Fruit fly (Drosophila melanogaster) ovary, adult (tissue): Measurements from ENCODE around the gene Rh2.

ENCODE experiments used
- CG17801 ChIP-seq: fragments of 200-800 bp; optimal IDR thresholded peaks from 2 replicates; lab custom pipeline; 2019; ENCODE audit warnings: missing biosample characterization, mild to moderate bottlenecking, missing genetic modification characterization, moderate library complexity; ENCODE audit not compliant: partially characterized antibody

Rh2 gene

DNA sequence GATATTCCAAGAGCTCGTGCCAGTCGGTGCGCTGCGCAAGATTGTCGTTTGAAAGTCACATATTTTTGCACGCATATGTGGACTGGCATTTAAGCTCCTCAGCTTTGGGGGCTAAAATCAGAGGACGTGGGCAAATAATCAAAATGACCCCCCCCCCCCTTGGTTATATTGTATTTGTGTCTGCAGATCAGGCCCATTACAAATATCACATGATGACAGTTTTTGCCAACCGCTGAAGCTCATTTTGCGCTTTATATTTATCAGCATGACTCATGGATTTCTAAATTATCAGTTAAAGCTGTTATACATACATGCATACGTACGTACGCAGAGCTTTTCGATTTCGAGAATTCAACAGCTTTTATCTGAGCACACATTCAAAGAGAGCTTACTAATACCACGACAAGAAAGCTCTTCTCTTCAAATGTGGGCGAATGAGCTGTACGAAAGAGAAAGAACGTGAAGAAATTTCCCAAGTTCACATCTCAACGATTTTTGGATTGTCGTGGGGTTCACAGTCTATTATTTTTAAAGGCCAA, 17.6 kb downstream of the Rh2 start:
- TF ChIP-seq CG17801 (GFP tag; lab: Kevin White, UChicago) = peak; percentile 62

DNA sequence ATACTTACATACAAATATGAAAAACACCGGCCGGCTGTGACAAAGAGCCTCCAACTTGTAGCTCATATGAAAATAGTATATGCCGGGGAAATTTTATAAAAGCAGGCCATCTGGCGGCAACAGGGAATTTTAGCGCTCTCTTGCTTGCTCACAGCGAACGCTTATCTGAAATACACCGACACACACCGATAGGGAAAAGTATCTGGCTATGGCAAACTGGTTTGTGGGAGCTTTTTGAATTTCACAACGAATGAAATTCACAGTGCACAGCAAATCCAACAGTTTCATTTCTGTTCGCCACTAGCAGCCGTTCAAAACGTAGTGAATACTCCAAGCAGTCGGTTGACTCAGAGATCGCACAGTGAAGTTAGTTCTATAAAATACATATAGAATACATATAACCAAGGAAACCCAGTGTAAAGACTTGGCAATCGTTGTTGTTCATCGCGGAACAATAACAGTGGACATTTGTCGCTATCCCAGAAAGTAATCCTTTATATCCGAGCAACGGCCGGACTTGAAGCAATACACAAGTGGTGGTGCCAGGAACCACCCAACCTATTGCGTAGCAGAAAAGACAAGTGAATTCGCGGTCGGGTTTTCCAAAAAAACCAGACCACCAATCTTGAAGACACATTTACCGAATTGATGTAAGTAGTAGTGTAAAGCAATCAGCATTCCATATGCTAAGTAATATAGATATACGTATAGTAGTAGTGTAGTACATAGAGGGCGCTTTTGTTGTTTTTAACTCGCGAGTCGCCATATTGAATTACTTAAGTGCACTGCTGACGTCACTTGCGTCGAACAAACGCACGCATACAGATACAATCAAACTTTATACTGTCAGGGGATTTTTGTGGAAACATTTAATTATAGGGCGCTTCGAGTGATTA, 19.0 kb downstream of the Rh2 start:
- TF ChIP-seq CG17801 (GFP tag; lab: Kevin White, UChicago) = peak; percentile 66

DNA sequence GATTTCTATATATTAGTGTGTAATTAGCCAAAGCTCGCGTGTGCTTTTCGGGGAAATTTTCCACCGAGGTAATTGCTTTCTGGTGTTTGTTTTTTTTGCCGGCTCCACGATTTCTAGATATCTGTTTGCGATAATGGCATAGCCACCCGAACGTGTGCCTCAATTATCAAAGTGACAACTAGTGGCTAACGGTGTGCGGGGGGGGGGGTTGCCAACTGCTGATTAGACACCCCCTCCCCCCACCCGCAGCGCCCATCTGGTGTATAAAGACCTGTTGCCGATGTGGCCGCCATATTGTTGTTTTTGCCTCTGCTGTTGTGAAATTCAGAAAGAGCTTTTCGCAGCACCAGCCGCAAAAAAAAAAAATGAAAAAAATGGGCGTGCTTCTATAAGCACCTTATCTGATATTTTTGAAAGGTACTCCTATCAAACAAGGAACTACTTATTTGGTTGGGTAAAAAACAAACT, 19.7 kb downstream of the Rh2 start:
- no peak for TF ChIP-seq CG17801 (GFP tag; lab: Kevin White, UChicago)

DNA sequence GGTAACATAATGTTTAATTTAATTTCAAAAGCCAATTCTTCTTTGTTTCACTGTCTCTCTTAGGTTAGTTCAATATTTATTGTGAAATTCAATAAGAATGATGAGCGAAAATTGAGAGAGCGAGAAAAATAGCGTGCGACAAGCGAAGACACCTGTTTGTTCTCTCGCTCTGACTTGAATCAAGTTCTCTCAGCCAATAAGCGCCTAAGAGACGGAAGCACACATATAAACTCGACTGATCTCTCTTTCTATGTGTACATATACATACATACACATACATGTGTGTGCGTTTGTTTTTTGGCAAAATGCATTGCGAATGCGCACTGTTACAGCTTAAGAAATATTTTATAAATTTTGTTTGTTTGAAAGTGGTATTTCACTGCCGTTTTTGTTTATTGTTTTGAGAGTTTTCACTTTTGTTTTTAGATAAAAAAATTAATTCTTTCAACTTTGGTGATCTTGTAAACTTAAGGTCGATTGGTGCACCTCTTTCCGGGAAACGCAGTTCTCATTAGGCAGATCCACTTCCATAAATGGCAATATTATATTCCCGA, 24.1 kb downstream of the Rh2 start:
- TF ChIP-seq CG17801 (GFP tag; lab: Kevin White, UChicago) = no peak

DNA sequence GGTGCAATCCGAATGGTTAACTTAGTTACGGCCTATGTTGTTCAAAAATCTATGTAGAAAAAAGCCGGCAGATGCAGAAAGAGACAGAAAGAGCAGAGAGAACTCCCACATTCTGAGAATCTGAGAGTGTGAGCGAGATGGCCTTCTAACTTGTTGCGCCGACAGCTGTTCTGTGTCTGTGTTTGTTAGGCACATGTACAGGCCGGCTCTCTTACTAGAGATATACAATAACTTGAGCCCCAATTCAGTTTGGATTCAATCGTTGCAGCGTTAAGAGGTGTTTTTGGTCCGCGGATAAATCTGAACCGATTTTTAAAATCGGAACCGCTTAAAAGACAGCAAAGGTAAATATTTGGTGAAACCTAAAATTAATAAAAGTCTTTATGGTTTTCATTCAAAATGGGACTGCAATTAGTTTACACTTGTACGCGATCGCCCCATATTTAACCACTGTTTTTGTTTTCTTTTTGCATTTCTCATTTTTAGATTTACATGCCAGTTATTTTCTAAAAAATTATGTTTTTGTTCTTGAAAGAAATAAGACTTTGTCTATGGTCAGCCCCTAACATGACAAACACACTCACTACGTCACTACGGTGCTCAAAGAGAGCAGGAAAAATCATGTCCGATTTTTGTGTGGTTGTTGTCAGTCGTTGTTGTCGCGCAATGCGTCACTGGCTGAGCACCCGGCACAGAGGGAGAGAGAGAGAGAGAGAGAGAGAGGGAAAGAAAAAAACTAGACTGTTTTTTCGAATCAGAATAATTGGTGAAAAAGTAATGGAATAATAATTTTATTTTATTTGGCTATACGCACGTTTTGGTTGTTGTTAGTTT, 24.8 kb downstream of the Rh2 start:
- TF ChIP-seq CG17801 (GFP tag; lab: Kevin White, UChicago) = peak; percentile 14

DNA sequence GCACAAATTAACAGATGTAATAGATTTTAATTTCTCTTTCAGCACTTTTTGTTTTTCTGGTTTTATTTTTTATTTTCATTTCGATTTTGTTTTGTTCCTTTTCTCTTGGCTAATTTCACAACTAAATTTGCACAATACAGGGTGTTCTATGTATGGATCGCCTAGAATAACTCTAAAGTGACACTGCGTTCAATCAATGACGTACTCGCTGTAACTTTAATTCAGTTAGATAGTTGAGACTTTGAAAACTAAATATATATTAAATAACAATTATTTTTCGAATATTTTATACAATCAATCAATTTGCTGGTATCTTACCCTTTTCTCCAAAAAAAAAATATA, 25.4 kb downstream of the Rh2 start:
- no peak for TF ChIP-seq CG17801 (GFP tag; lab: Kevin White, UChicago)

DNA sequence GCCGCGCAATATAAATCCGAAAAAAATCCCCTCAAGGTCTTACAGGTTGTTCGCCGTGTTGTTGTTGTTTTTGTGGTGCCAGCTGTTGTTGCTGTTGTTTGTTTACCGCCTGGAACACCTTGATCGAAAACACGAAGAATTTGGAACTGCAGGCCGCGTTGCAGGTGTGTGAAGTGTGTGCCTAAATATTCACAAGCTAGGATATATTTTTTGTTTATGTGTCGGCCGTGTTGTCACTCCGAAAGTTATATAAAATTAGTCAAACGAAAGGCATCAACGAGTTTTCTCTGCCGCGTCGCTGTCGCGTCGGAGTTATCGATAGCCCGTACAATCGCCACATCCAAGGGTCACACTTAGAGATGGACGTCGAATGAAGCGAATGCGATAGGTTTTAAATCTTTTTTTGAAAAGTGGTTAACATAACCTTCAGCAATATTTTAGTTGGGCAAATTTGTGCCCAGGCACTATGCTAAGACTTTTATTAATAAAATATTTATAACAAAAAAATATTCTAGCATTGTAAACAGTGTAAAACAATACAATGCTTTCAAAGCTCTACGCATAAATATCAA, 29.2 kb downstream of the Rh2 start, which contains the start of gene Mpc1:
Gene Mpc1 (minus strand): TSS at position 314 of the 572 bp plus-strand sequence.
- peak; percentile 40 for TF ChIP-seq CG17801 (GFP tag; lab: Kevin White, UChicago)

DNA sequence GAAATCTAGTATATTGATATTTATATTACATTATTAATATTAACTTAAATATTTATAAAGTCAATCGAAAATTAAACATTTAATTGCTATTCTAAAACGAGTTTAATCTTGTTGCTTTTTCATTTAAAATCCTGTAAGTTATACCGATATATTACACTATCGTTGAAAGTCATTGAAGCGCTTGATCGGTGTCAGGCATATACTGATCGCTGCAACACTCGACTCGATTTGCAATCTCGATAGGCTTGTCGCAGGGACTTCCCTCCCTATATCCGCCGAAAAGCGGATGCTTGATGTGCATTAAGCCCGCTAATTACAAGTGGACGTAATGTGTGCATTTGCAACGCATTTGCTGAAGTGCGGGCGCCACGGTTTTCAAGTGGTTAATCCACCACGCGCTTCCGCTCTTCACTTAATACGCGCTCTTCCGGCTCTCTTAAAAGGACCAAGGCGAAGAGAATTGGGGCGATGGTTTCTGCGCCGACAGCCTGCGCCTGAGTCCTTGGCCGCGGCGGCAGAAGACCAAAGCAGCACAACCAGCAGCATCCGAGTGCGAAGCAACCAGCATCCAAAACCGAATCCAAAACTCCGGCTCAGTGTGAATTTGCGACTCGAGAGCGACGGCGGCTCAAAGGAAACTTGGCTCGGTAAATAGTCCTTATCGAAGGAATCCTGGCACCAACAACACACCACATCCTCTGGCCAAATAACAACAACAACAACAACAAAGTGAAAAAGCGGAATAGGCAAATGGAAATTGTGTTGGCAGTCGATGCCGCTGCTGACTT, 29.9 kb downstream of the Rh2 start, which contains the start of gene CG42613:
Gene CG42613 (plus strand): TSS at position 279 of the 788 bp plus-strand sequence.
- TF ChIP-seq CG17801 (GFP tag; lab: Kevin White, UChicago) = no peak

DNA sequence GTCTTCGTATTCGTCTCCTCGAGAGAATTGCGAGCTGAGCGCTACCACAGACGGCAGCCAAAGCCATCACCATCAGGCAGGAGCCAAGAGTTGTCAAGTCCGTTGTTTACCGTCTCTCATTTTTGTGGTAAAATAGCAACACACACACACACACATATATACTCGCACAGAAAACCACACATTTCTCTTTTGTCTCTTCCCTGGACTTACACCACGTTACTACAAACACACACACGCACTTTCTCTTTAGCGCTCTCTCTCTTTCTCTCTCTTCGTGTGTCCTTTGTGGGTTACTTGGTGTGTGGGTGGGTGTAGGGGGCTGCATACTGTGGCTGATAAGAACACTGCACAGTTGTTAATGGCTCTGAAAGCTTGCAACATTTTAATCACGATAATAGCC, 32.5 kb downstream of the Rh2 start:
- no peak for TF ChIP-seq CG17801 (GFP tag; lab: Kevin White, UChicago)

DNA sequence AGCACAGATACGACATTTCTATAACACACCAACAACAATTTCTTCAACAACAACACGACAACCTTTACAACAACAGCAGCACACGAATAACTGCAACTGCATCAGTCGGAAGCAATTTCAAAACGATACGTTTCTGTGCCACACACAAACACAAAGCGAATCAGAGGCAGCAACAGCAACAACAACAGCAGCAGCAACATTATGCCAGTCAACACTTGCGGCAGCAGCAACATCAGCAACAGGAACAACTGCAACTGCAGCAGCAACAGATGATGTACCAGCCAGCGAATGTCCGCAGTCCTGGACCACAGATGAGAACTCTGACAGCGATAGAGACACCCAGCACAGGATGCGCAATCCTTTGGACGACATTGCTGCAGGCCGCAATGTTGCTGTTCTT, 48.1 kb downstream of the Rh2 start:
- TF ChIP-seq CG17801 (GFP tag; lab: Kevin White, UChicago) = no peak

DNA sequence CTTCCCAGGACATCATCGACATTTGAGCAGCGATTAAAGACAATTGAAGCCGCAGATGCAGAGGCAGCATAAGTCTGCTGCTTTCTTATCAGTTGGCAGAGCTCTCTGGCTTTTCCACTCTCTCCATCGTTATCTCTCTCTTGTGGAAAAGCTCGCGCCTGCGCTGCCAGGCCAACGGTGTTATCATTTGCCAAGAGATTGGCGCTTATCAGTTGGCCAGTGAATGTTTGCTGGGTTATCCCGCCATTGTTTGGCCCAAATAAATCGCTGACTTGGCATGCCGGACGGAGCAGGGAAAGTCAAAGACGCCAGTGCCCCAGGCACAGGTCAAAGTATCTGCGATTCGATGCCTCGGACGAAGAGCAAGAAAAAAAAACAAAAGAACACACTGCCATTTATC, 49.9 kb downstream of the Rh2 start:
- no peak for TF ChIP-seq CG17801 (GFP tag; lab: Kevin White, UChicago)

DNA sequence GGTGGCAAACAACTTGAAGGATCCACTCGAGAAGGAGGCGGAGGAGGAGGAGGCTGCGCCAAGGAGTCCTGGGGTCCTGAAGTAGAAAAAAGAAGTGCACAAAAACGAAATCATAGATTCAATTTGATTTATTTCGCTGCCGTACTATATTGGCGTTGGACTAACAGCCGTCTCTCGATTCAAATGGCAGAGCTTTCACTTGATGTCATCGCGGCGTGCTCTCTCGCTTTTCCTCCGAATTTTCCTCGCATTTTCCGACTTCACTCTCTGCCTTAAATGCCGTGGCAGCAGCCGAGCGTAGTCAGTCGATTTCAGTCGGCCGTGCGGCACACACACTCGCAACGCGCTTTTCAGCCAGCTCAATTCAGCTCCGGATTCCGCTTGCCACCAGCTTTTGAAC, 50.7 kb downstream of the Rh2 start, which contains the start of gene CG43732:
Gene CG43732 (plus strand): TSS at position 301 of the 400 bp plus-strand sequence.
- no peak for TF ChIP-seq CG17801 (GFP tag; lab: Kevin White, UChicago)
